Fruit fly (Drosophila melanogaster) whole organism, embryonic: ENCODE measurements around the gene CG17187.

Experiments
- Antp ChIP-seq: fragments of 200-800 bp; sonication (Bioruptor generic); optimal IDR thresholded peaks from 3 replicates; lab custom pipeline; 2016; ENCODE audit warnings: missing biosample characterization, missing genetic modification characterization
- Atf-2 ChIP-seq: fragments of 200-800 bp; sonication (Bioruptor generic); optimal IDR thresholded peaks from 2 replicates; lab custom pipeline; 2016; ENCODE audit warnings: missing biosample characterization, missing genetic modification characterization
- CG10209 ChIP-seq: fragments of 200-800 bp; sonication (Bioruptor generic); optimal IDR thresholded peaks from 3 replicates; lab custom pipeline; 2017; ENCODE audit warnings: missing biosample characterization, mild to moderate bottlenecking, missing genetic modification characterization, missing genetic modification reagents
- CG10979 ChIP-seq: fragments of 200-800 bp; sonication (Bioruptor generic); optimal IDR thresholded peaks from 2 replicates; lab custom pipeline; 2018; ENCODE audit warnings: missing biosample characterization, mild to moderate bottlenecking, missing genetic modification characterization, moderate library complexity
- CG11085 ChIP-seq: fragments of 200-800 bp; sonication (Bioruptor generic); IDR thresholded peaks from 2 replicates; pipeline ENCODE4 v1.3.6; 2022; ENCODE audit warnings: missing biosample characterization, missing genetic modification characterization
- CG12942 ChIP-seq: fragments of 200-800 bp; sonication (Bioruptor generic); optimal IDR thresholded peaks from 3 replicates; lab custom pipeline; 2016; ENCODE audit warnings: missing biosample characterization, missing genetic modification characterization
- CG13287 ChIP-seq: fragments of 200-800 bp; sonication (Bioruptor generic); IDR thresholded peaks from 2 replicates; pipeline ENCODE4 v1.3.6; 2022; ENCODE audit warnings: missing biosample characterization, missing genetic modification characterization; ENCODE audit not compliant: partially characterized antibody
- CG14050 ChIP-seq: fragments of 200-800 bp; sonication (Bioruptor generic); IDR thresholded peaks from 3 replicates; pipeline ENCODE4 v1.3.6; 2022; ENCODE audit warnings: missing biosample characterization, missing genetic modification characterization
- CG17385 ChIP-seq: fragments of 200-800 bp; sonication (Bioruptor generic); optimal IDR thresholded peaks from 3 replicates; lab custom pipeline; 2018; ENCODE audit warnings: missing biosample characterization, mild to moderate bottlenecking, missing genetic modification characterization
- CG17802 ChIP-seq: fragments of 200-800 bp; sonication (Bioruptor generic); optimal IDR thresholded peaks from 2 replicates; lab custom pipeline; 2018; ENCODE audit warnings: missing biosample characterization, mild to moderate bottlenecking, missing genetic modification characterization, moderate library complexity
- CG18476 ChIP-seq: fragments of 200-800 bp; sonication (Bioruptor generic); optimal IDR thresholded peaks from 2 replicates; lab custom pipeline; 2016; ENCODE audit warnings: missing biosample characterization, mild to moderate bottlenecking, missing genetic modification characterization
- CG2120 ChIP-seq: fragments of 200-800 bp; sonication (Bioruptor generic); optimal IDR thresholded peaks from 3 replicates; lab custom pipeline; 2016; ENCODE audit warnings: missing biosample characterization, missing genetic modification characterization
- CG2199 ChIP-seq: fragments of 200-800 bp; sonication (Bioruptor generic); IDR thresholded peaks from 3 replicates; pipeline ENCODE4 v1.3.6; 2022; ENCODE audit warnings: missing biosample characterization, missing genetic modification characterization
- CG31441 ChIP-seq: fragments of 200-800 bp; sonication (Bioruptor generic); IDR thresholded peaks from 2 replicates; pipeline ENCODE4 v1.3.6; 2022; ENCODE audit warnings: missing biosample characterization, missing genetic modification characterization
- CG3838 ChIP-seq: fragments of 200-800 bp; sonication (Bioruptor generic); optimal IDR thresholded peaks from 3 replicates; lab custom pipeline; 2016; ENCODE audit warnings: missing biosample characterization, missing genetic modification characterization
- CG4360 ChIP-seq: fragments of 200-800 bp; sonication (Bioruptor generic); IDR thresholded peaks from 2 replicates; pipeline ENCODE4 v1.3.6; 2022; ENCODE audit warnings: missing biosample characterization, missing genetic modification characterization
- CG4617 ChIP-seq: fragments of 200-800 bp; sonication (Bioruptor generic); optimal IDR thresholded peaks from 3 replicates; lab custom pipeline; 2016; ENCODE audit warnings: missing biosample characterization, missing genetic modification characterization, borderline replicate concordance
- CG6654 ChIP-seq: fragments of 200-800 bp; sonication (Bioruptor generic); optimal IDR thresholded peaks from 2 replicates; lab custom pipeline; 2017; ENCODE audit warnings: missing biosample characterization, mild to moderate bottlenecking, missing genetic modification characterization
- CG6683 ChIP-seq: fragments of 200-800 bp; sonication (Bioruptor generic); optimal IDR thresholded peaks from 2 replicates; lab custom pipeline; 2017; ENCODE audit warnings: missing biosample characterization, mild to moderate bottlenecking, missing genetic modification characterization, missing genetic modification reagents
- CG6765 ChIP-seq: fragments of 200-800 bp; sonication (Bioruptor generic); optimal IDR thresholded peaks from 3 replicates; lab custom pipeline; 2017; ENCODE audit warnings: missing biosample characterization, mild to moderate bottlenecking, missing genetic modification characterization
- CG8281 ChIP-seq: fragments of 200-800 bp; sonication (Bioruptor generic); optimal IDR thresholded peaks from 2 replicates; lab custom pipeline; 2018; ENCODE audit warnings: missing biosample characterization, mild to moderate bottlenecking, missing genetic modification characterization, moderate library complexity
- CG9215 ChIP-seq: fragments of 200-800 bp; sonication (Bioruptor generic); IDR thresholded peaks from 2 replicates; pipeline ENCODE4 v1.3.6; 2022; ENCODE audit warnings: missing biosample characterization, missing genetic modification characterization
- CG9817 ChIP-seq: fragments of 200-800 bp; sonication (Bioruptor generic); optimal IDR thresholded peaks from 2 replicates; lab custom pipeline; 2018; ENCODE audit warnings: missing biosample characterization, mild to moderate bottlenecking, missing genetic modification characterization, moderate library complexity
- CG9876 ChIP-seq: fragments of 200-800 bp; sonication (Bioruptor generic); optimal IDR thresholded peaks from 2 replicates; lab custom pipeline; 2016; ENCODE audit warnings: missing biosample characterization, missing genetic modification characterization
- CrebB ChIP-seq: fragments of 200-800 bp; sonication (Bioruptor generic); optimal IDR thresholded peaks from 3 replicates; lab custom pipeline; 2018; ENCODE audit warnings: missing biosample characterization, mild to moderate bottlenecking, missing genetic modification characterization
- Doc3 ChIP-seq: fragments of 200-800 bp; sonication (Bioruptor generic); IDR thresholded peaks from 3 replicates; pipeline ENCODE4 v1.3.6; 2022; ENCODE audit warnings: missing biosample characterization, missing genetic modification characterization; ENCODE audit not compliant: partially characterized antibody
- Fer3 ChIP-seq: fragments of 200-800 bp; sonication (Bioruptor generic); optimal IDR thresholded peaks from 2 replicates; lab custom pipeline; 2018; ENCODE audit warnings: missing biosample characterization, mild to moderate bottlenecking, missing genetic modification characterization, moderate library complexity
- Gsc ChIP-seq: fragments of 200-800 bp; sonication (Bioruptor generic); IDR thresholded peaks from 2 replicates; pipeline ENCODE4 v1.3.6; 2022; ENCODE audit warnings: missing biosample characterization, missing genetic modification characterization
- Hey ChIP-seq: fragments of 200-800 bp; sonication (Bioruptor generic); optimal IDR thresholded peaks from 3 replicates; lab custom pipeline; 2018; ENCODE audit warnings: missing biosample characterization, mild to moderate bottlenecking, missing genetic modification characterization
- HmgZ ChIP-seq: fragments of 200-800 bp; sonication (Bioruptor generic); optimal IDR thresholded peaks from 2 replicates; lab custom pipeline; 2018; ENCODE audit warnings: missing biosample characterization, mild to moderate bottlenecking, missing genetic modification characterization
- Jarid2 ChIP-seq: fragments of 200-800 bp; sonication (Bioruptor generic); optimal IDR thresholded peaks from 3 replicates; lab custom pipeline; 2017; ENCODE audit warnings: mild to moderate bottlenecking, missing biosample characterization, missing genetic modification reagents, missing genetic modification characterization
- Max ChIP-seq: fragments of 200-800 bp; sonication (Bioruptor generic); optimal IDR thresholded peaks from 2 replicates; lab custom pipeline; 2016; ENCODE audit warnings: missing biosample characterization, mild to moderate bottlenecking, missing genetic modification characterization
- NfI ChIP-seq: fragments of 200-800 bp; sonication (Bioruptor generic); optimal IDR thresholded peaks from 3 replicates; lab custom pipeline; 2018; ENCODE audit warnings: missing biosample characterization, mild to moderate bottlenecking, missing genetic modification characterization, moderate library complexity
- Scr ChIP-seq: fragments of 200-800 bp; sonication (Bioruptor generic); IDR thresholded peaks from 2 replicates; pipeline ENCODE4 v1.3.6; 2022; ENCODE audit warnings: missing biosample characterization, missing genetic modification characterization; ENCODE audit not compliant: partially characterized antibody
- Sox100B ChIP-seq: fragments of 200-800 bp; sonication (Bioruptor generic); optimal IDR thresholded peaks from 3 replicates; lab custom pipeline; 2018; ENCODE audit warnings: missing biosample characterization, mild to moderate bottlenecking, missing genetic modification characterization
- ash1 ChIP-seq: fragments of 200-800 bp; sonication (Bioruptor generic); optimal IDR thresholded peaks from 2 replicates; lab custom pipeline; 2018; ENCODE audit warnings: missing biosample characterization, mild to moderate bottlenecking, missing genetic modification characterization
- chif ChIP-seq, 2 experiments: fragments of 200-800 bp; sonication (Bioruptor generic); optimal IDR thresholded peaks; 3 replicates each; lab custom pipeline; 2016; ENCODE audit warnings: missing biosample characterization in 2 of 2, missing genetic modification characterization in 2 of 2
- dan ChIP-seq: fragments of 200-800 bp; sonication (Bioruptor generic); IDR thresholded peaks from 2 replicates; pipeline ENCODE4 v1.3.6; 2022; ENCODE audit warnings: missing biosample characterization, missing genetic modification characterization
- grn ChIP-seq: fragments of 200-800 bp; sonication (Bioruptor generic); optimal IDR thresholded peaks from 3 replicates; lab custom pipeline; 2017; ENCODE audit warnings: missing biosample characterization, missing genetic modification characterization
- gro ChIP-seq: fragments of 200-800 bp; sonication (Bioruptor generic); optimal IDR thresholded peaks from 2 replicates; lab custom pipeline; 2016; ENCODE audit warnings: missing biosample characterization, missing genetic modification characterization
- ham ChIP-seq: fragments of 200-800 bp; sonication (Bioruptor generic); IDR thresholded peaks from 2 replicates; pipeline ENCODE4 v1.3.6; 2022; ENCODE audit warnings: missing biosample characterization, missing genetic modification characterization
- hb ChIP-seq: fragments of 200-800 bp; sonication (Bioruptor generic); IDR thresholded peaks from 3 replicates; pipeline ENCODE4 v1.3.6; 2022; ENCODE audit warnings: missing biosample characterization, missing genetic modification characterization; ENCODE audit not compliant: partially characterized antibody
- hth ChIP-seq: fragments of >200 bp; optimal IDR thresholded peaks from 2 replicates; lab custom pipeline; 2017; ENCODE audit warnings: inconsistent platforms
- ind ChIP-seq: fragments of 200-800 bp; sonication (Bioruptor generic); optimal IDR thresholded peaks from 3 replicates; lab custom pipeline; 2016; ENCODE audit warnings: missing biosample characterization, missing genetic modification characterization
- kni ChIP-seq: fragments of 200-800 bp; sonication (Bioruptor generic); optimal IDR thresholded peaks from 3 replicates; lab custom pipeline; 2017; ENCODE audit warnings: mild to moderate bottlenecking, missing biosample characterization, missing genetic modification reagents, missing genetic modification characterization
- knrl ChIP-seq: fragments of 200-800 bp; sonication (Bioruptor generic); IDR thresholded peaks from 3 replicates; pipeline ENCODE4 v1.3.6; 2022; ENCODE audit warnings: missing biosample characterization, missing genetic modification characterization; ENCODE audit not compliant: partially characterized antibody
- onecut ChIP-seq: fragments of 200-800 bp; sonication (Bioruptor generic); IDR thresholded peaks from 2 replicates; pipeline ENCODE4 v1.3.6; 2022; ENCODE audit warnings: missing biosample characterization, missing genetic modification characterization
- pb ChIP-seq: fragments of 200-800 bp; sonication (Bioruptor generic); optimal IDR thresholded peaks from 3 replicates; lab custom pipeline; 2016; ENCODE audit warnings: missing biosample characterization, missing genetic modification characterization
- sna ChIP-seq: fragments of 200-800 bp; sonication (Bioruptor generic); IDR thresholded peaks from 2 replicates; pipeline ENCODE4 v1.3.6; 2022; ENCODE audit warnings: missing biosample characterization, missing genetic modification characterization; ENCODE audit not compliant: partially characterized antibody
- wek ChIP-seq: fragments of 200-800 bp; sonication (Bioruptor generic); optimal IDR thresholded peaks from 3 replicates; lab custom pipeline; 2018; ENCODE audit warnings: missing biosample characterization, mild to moderate bottlenecking, missing genetic modification characterization, moderate library complexity
- z ChIP-seq: fragments of 200-800 bp; sonication (Bioruptor generic); IDR thresholded peaks from 3 replicates; pipeline ENCODE4 v1.3.6; 2022; ENCODE audit warnings: missing biosample characterization, missing genetic modification characterization

Gene CG17187

dm6 chr3R:11214449-11214950, 17.2 kb downstream of the CG17187 start, which contains the start of gene ZnT86D (continued):
- TF ChIP-seq CG10979 (peak; percentile 48), CG10209 (peak; percentile 53), Doc3 (GFP tag; lab: Robert Waterston, UW) (no peak), Gsc (GFP tag; lab: Robert Waterston, UW) (no peak), sna (no peak), NfI (peak; percentile 67), kni (GFP tag; lab: Kevin White, UChicago) (peak; percentile 64), CG9876 (GFP tag; lab: Kevin White, UChicago) (no peak), CG4360 (GFP tag; lab: Robert Waterston, UW) (no peak), Scr (no peak), onecut (GFP tag; lab: Robert Waterston, UW) (no peak), CG11085 (GFP tag; lab: Robert Waterston, UW) (no peak), CG2199 (GFP tag; lab: Robert Waterston, UW) (no peak), Jarid2 (no peak), HmgZ (peak; percentile 74), CG9215 (GFP tag; lab: Robert Waterston, UW) (peak; percentile 73), CG17802 (no peak), dan (GFP tag; lab: Robert Waterston, UW) (no peak), gro (GFP tag; lab: Kevin White, UChicago) (no peak), ind (GFP tag; lab: Kevin White, UChicago) (peak; percentile 59), hb (GFP tag; lab: Robert Waterston, UW) (no peak), ash1 (GFP tag; lab: Kevin White, UChicago) (no peak), CG14050 (GFP tag; lab: Robert Waterston, UW) (no peak), ham (GFP tag; lab: Robert Waterston, UW) (no peak), CrebB (tag; lab: Kevin White, UChicago) (peak; percentile 69), CG6683 (GFP tag; lab: Kevin White, UChicago) (peak; percentile 22), CG18476 (GFP tag; lab: Kevin White, UChicago) (peak; percentile 51), CG17385 (GFP tag; lab: Kevin White, UChicago) (peak; percentile 94), CG13287 (GFP tag; lab: Robert Waterston, UW) (no peak), CG6654 (no peak), CG31441 (peak; percentile 72), Hey (no peak), wek (GFP tag; lab: Kevin White, UChicago) (no peak), pb (peak; percentile 48), Sox100B (GFP tag; lab: Kevin White, UChicago) (peak; percentile 72), CG3838 (GFP tag; lab: Kevin White, UChicago) (peak; percentile 26), CG4617 (GFP tag; lab: Kevin White, UChicago) (no peak), CG6765 (GFP tag; lab: Kevin White, UChicago) (no peak), Atf-2 (GFP tag; lab: Kevin White, UChicago) (peak; percentile 5), grn (no peak), hth (no peak), Fer3 (peak; percentile 70), knrl (no peak), z (GFP tag; lab: Robert Waterston, UW) (no peak), Max (GFP tag; lab: Kevin White, UChicago) (no peak), CG8281 (tag; lab: Kevin White, UChicago) (peak; percentile 33), Antp (GFP tag; lab: Kevin White, UChicago) (peak; percentile 49), chif (GFP tag; optimal IDR thresholded peaks at IDR 0.05; lab: Kevin White, UChicago) (peak; percentile 12 to 43), CG12942 (GFP tag; lab: Kevin White, UChicago) (no peak), CG2120 (GFP tag; lab: Kevin White, UChicago) (peak; percentile 88), CG9817 (peak; percentile 64)
